Worm (Caenorhabditis elegans): Measurements from ENCODE around the gene F43D2.7.

DNA sequence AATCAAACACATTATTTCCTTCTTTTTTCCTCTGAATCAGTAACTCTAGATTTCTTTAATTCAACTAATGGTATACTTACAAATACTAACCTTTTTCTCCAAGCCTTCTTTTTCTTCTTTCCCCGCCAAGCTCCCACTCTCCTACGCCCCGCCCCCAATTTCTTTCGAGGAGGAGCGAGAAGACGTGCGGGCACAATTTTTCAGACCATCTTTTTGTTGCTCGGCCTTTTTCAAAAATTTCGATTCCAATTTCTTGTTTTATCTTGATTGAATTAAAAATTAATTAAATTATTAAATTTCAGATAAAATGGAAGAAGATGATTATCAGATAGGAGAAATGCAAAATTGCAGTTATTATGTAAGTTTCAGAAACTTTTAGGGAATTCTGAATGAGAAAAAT lies 40.0 kb upstream of the F43D2.7 start, which contains the start of gene C47E8.3:
- no peak for TF ChIP-seq dao-5 (tag; optimal IDR thresholded peaks at IDR 0.05)
- no peak for TF ChIP-seq him-1 (tag; optimal IDR thresholded peaks at IDR 0.05)
- no peak for TF ChIP-seq W03F9.2 (tag; optimal IDR thresholded peaks at IDR 0.05)

Data from whole organism, L4/young adult.